Worm (Caenorhabditis elegans): Measurements from ENCODE around the gene ppm-1.A.
A peak's percentile ranks its signal among the peaks of the same experiment; 100 is the strongest.

ppm-1.A gene

ce11 chrV:10484640-10485039 lies 51.5 kb downstream of the ppm-1.A start, which contains the start of gene Y32F6B.1:
TSS of gene Y32F6B.1 (minus strand) at chrV:10484740.
- no peak for TF ChIP-seq mdl-1 (tag; optimal IDR thresholded peaks at IDR 0.05)

DNA sequence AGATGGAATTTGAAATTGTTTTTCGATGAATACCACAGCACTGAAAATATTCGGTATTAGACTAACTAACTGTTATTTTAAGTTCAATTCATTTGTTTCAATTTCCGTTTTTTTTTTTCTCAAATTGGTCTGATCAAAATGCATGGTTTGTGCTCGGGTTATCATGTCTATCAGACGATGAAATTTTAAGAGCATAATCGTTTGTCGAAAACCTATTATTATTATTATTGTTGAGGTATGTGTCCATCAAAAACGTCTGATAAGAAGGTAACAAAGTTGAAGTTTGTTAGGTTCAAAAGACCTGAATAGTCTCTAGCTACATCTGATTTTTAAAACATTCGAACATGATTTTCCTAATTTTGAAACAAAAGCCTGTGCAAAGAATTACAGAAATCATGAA lies 52.2 kb downstream of the ppm-1.A start:
- TF ChIP-seq fos-1 (tag; optimal IDR thresholded peaks at IDR 0.05) (peak; percentile 59), egl-27 (tag; optimal IDR thresholded peaks at IDR 0.05) (no peak), unc-39 (tag; optimal IDR thresholded peaks at IDR 0.05) (no peak), lsy-2 (tag; optimal IDR thresholded peaks at IDR 0.05) (no peak), nhr-129 (tag; optimal IDR thresholded peaks at IDR 0.05) (no peak), sma-9 (GFP tag; optimal IDR thresholded peaks at IDR 0.05) (peak; percentile 34), sma-9 (tag; optimal IDR thresholded peaks at IDR 0.05) (no peak)

Measured in whole organism, L2 larva.